Worm (Caenorhabditis elegans) whole organism, L2 larva: ENCODE data around the gene C56A3.6.
A peak's percentile ranks its signal among the peaks of the same experiment; 100 is the strongest.

ENCODE experiments used
- C34F6.9 ChIP-seq: fragments of 150-350 bp; optimal IDR thresholded peaks from 2 replicates; lab custom pipeline; 2014; ENCODE audit warnings: missing biosample characterization, missing genetic modification characterization
- F13H6.1 ChIP-seq: sonication (generic microtip); optimal IDR thresholded peaks from 2 replicates; lab custom pipeline; 2016; ENCODE audit warnings: missing genetic modification characterization, missing compliant biosample characterization
- ZK546.5 ChIP-seq: sonication (generic microtip); optimal IDR thresholded peaks from 2 replicates; lab custom pipeline; 2017; ENCODE audit warnings: missing biosample characterization, missing genetic modification characterization
- alr-1 ChIP-seq: fragments of 150-350 bp; optimal IDR thresholded peaks from 2 replicates; lab custom pipeline; 2014; ENCODE audit warnings: missing biosample characterization, missing genetic modification characterization
- aly-2 ChIP-seq: fragments of 150-350 bp; optimal IDR thresholded peaks from 2 replicates; lab custom pipeline; 2014; ENCODE audit warnings: missing biosample characterization, missing genetic modification characterization
- ama-1 ChIP-seq: fragments of 150-350 bp; optimal IDR thresholded peaks from 2 replicates; lab custom pipeline; 2018; ENCODE audit warnings: inconsistent platforms
- blmp-1 ChIP-seq: sonication (generic microtip); optimal IDR thresholded peaks from 2 replicates; lab custom pipeline; 2017; ENCODE audit warnings: missing genetic modification characterization, mild to moderate bottlenecking, missing compliant biosample characterization, antibody characterized with exemption, moderate library complexity; ENCODE audit not compliant: insufficient read depth
- ceh-82 ChIP-seq: fragments of 150-350 bp; optimal IDR thresholded peaks from 2 replicates; lab custom pipeline; 2014; ENCODE audit warnings: missing biosample characterization, missing genetic modification characterization
- crh-2 ChIP-seq: sonication (generic microtip); optimal IDR thresholded peaks from 2 replicates; lab custom pipeline; 2017; ENCODE audit warnings: missing biosample characterization, missing genetic modification characterization
- dmd-4 ChIP-seq: sonication (generic microtip); optimal IDR thresholded peaks from 2 replicates; lab custom pipeline; 2017; ENCODE audit warnings: missing biosample characterization, missing genetic modification characterization
- egl-27 ChIP-seq: sonication (generic microtip); optimal IDR thresholded peaks from 3 replicates; lab custom pipeline; 2017; ENCODE audit warnings: missing biosample characterization, missing genetic modification reagents, missing genetic modification characterization
- elt-1 ChIP-seq: fragments of 150-350 bp; optimal IDR thresholded peaks from 2 replicates; lab custom pipeline; 2014; ENCODE audit warnings: missing biosample characterization, missing genetic modification characterization
- gmeb-1 ChIP-seq: fragments of 150-350 bp; optimal IDR thresholded peaks from 2 replicates; lab custom pipeline; 2014; ENCODE audit warnings: missing biosample characterization, missing genetic modification characterization
- lin-11 ChIP-seq: fragments of 150-350 bp; sonication (generic microtip); optimal IDR thresholded peaks from 2 replicates; lab custom pipeline; 2014; ENCODE audit warnings: missing biosample characterization, missing genetic modification characterization, inconsistent platforms, mixed read lengths
- lin-13 ChIP-seq: fragments of 150-350 bp; optimal IDR thresholded peaks from 2 replicates; lab custom pipeline; 2014; ENCODE audit warnings: missing biosample characterization, missing genetic modification reagents, missing genetic modification characterization
- lsy-2 ChIP-seq, 2 experiments: fragments of 150-350 bp in 1 of 2; sonication (generic microtip) in 1 of 2; optimal IDR thresholded peaks; 2 replicates each; lab custom pipeline; 2014 to 2017; ENCODE audit warnings: missing biosample characterization in 2 of 2, missing genetic modification characterization in 2 of 2
- mab-5 ChIP-seq: fragments of 150-350 bp; optimal IDR thresholded peaks from 2 replicates; lab custom pipeline; 2014; ENCODE audit warnings: missing biosample characterization, missing genetic modification characterization
- mbf-1 ChIP-seq: sonication (generic microtip); optimal IDR thresholded peaks from 2 replicates; lab custom pipeline; 2017; ENCODE audit warnings: missing biosample characterization, missing genetic modification characterization
- mdl-1 ChIP-seq, 2 experiments: fragments of 150-350 bp in 1 of 2; sonication (generic microtip) in 1 of 2; optimal IDR thresholded peaks; 2 replicates each; lab custom pipeline; 2017; ENCODE audit warnings: missing biosample characterization in 2 of 2, missing genetic modification characterization in 2 of 2
- nhr-129 ChIP-seq: fragments of 150-350 bp; optimal IDR thresholded peaks from 2 replicates; lab custom pipeline; 2014; ENCODE audit warnings: missing biosample characterization, missing genetic modification characterization
- nhr-23 ChIP-seq: fragments of 150-350 bp; optimal IDR thresholded peaks from 2 replicates; lab custom pipeline; 2014; ENCODE audit warnings: missing biosample characterization, missing genetic modification reagents, missing genetic modification characterization
- nhr-237 ChIP-seq: fragments of 150-350 bp; optimal IDR thresholded peaks from 2 replicates; lab custom pipeline; 2014; ENCODE audit warnings: missing biosample characterization, missing genetic modification characterization
- nhr-25 ChIP-seq: fragments of 150-350 bp; sonication (generic microtip); optimal IDR thresholded peaks from 3 replicates; lab custom pipeline; 2014; ENCODE audit warnings: missing biosample characterization, missing genetic modification characterization
- nhr-77 ChIP-seq: fragments of 150-350 bp; optimal IDR thresholded peaks from 2 replicates; lab custom pipeline; 2014; ENCODE audit warnings: missing biosample characterization, missing genetic modification characterization
- peb-1 ChIP-seq: fragments of 150-350 bp; optimal IDR thresholded peaks from 2 replicates; lab custom pipeline; 2014; ENCODE audit warnings: missing biosample characterization, missing genetic modification characterization
- sma-3 ChIP-seq: sonication (generic microtip); optimal IDR thresholded peaks from 2 replicates; lab custom pipeline; 2016; ENCODE audit warnings: missing genetic modification reagents, missing genetic modification characterization, missing compliant biosample characterization
- sma-9 ChIP-seq, 2 experiments: fragments of 150-350 bp in 1 of 2; sonication (generic microtip) in 1 of 2; optimal IDR thresholded peaks; 2 replicates each; lab custom pipeline; 2014 to 2016; ENCODE audit warnings: missing genetic modification characterization in 2 of 2, mild to moderate bottlenecking in 1 of 2, missing biosample characterization in 1 of 2, missing compliant biosample characterization in 1 of 2, missing genetic modification reagents in 1 of 2, moderate library complexity in 1 of 2
- unc-62 ChIP-seq: fragments of 150-350 bp; optimal IDR thresholded peaks from 2 replicates; lab custom pipeline; 2014; ENCODE audit warnings: missing biosample characterization, missing genetic modification reagents, missing genetic modification characterization
- ztf-4 ChIP-seq: fragments of 150-350 bp; optimal IDR thresholded peaks from 2 replicates; lab custom pipeline; 2014; ENCODE audit warnings: missing biosample characterization, missing genetic modification characterization

Gene C56A3.6

DNA sequence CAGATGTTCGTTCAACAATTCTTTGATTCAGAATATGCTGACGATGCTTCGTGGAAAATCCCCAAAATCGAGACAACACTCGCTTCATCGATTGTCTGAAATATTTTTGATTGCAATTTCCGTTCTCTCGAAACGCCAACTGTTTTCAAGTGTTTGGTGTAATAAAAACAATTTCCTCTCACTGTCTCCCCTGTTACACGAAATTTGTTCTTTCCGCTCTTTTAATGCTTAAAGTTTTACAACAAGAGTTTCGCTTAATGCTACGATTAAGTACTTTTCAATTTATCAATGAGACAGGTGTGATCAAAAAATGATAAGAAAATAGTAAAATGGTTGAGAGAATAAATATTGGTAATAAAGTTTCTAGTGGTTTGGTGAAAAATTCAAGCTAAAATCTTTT is at the start of gene C56A3.6:
Gene C56A3.6 (minus strand): TSS at position 101 of the 400 bp plus-strand sequence.
- TF ChIP-seq nhr-237 (tag; lab: Kevin White, UChicago) (no peak), peb-1 (no peak), mdl-1 (tag; optimal IDR thresholded peaks at IDR 0.05; lab: Kevin White, UChicago) (no peak), ceh-82 (tag; lab: Kevin White, UChicago) (no peak), ama-1 (lab: Kevin White, UChicago) (no peak), F13H6.1 (no peak), ZK546.5 (tag; lab: Kevin White, UChicago) (no peak), nhr-23 (tag; lab: Kevin White, UChicago) (no peak), dmd-4 (no peak)

DNA sequence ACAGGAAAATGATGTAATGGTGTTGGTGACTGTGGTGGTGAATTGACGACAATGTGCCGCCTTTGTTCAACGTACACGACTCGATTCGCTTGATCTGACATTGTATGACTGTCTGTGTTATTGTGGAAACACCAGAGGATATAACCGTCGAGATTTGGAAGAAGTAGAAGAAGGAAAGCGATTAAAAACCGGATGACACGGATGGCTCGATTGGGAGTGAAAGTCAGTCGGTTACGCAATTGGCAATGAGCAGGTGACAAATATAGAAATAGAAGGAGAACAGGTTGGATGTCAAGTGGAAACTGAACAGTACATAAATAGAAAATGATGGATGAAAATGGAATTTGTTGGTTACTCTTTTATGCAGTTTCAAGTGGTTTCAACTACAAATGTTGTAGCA is 44.7 kb upstream of the C56A3.6 start, which contains the start of gene rdy-2:
Gene rdy-2 (minus strand): TSS at position 101 of the 400 bp plus-strand sequence.
- no peak for TF ChIP-seq nhr-129 (tag; lab: Kevin White, UChicago)
- TF ChIP-seq ama-1 (lab: Kevin White, UChicago): no peak
- TF ChIP-seq unc-62: no peak
- no peak for TF ChIP-seq gmeb-1 (tag; lab: Kevin White, UChicago)
- TF ChIP-seq lsy-2 (tag; optimal IDR thresholded peaks at IDR 0.05; lab: Kevin White, UChicago): no peak
- no peak for TF ChIP-seq nhr-77 (tag; lab: Kevin White, UChicago)
- no peak for TF ChIP-seq ztf-4 (tag; lab: Kevin White, UChicago)
- no peak for TF ChIP-seq C34F6.9 (tag; lab: Kevin White, UChicago)
- TF ChIP-seq, all 48 proteins: peak for 0

DNA sequence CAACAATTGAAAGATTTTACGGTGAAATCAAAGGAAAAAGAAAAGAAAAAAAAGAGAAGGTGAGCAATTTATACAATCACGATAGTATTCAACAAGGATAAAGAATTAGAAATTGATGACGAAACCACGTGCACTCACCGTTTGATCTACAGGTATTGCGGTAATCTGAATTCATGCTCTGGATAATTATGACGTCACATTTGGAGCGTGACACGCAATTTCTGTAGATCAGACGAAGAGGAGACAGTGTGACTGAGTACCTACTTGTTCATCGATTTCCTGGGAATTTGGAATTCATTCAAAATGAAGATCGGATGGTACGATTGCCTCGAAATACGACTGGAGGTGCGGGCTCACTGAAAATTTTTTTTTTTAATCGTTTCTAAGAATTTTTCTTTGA is 42.2 kb upstream of the C56A3.6 start:
- no peak for TF ChIP-seq sma-9 (GFP tag; optimal IDR thresholded peaks at IDR 0.05; lab: Kevin White, UChicago)
- no peak for TF ChIP-seq sma-9 (tag; optimal IDR thresholded peaks at IDR 0.05; lab: Kevin White, UChicago)
- TF ChIP-seq lin-11 (tag; lab: Kevin White, UChicago): no peak
- no peak for TF ChIP-seq lsy-2 (tag; optimal IDR thresholded peaks at IDR 0.05; lab: Kevin White, UChicago)
- no peak for TF ChIP-seq mab-5
- no peak for TF ChIP-seq blmp-1 (tag; lab: Kevin White, UChicago)
- TF ChIP-seq nhr-23 (tag; lab: Kevin White, UChicago): no peak
- TF ChIP-seq elt-1 (tag; lab: Kevin White, UChicago): no peak
- no peak for TF ChIP-seq mbf-1 (tag; lab: Kevin White, UChicago)
- no peak for TF ChIP-seq crh-2
- no peak for TF ChIP-seq lin-13
- TF ChIP-seq aly-2 (tag; lab: Kevin White, UChicago): no peak
- no peak for TF ChIP-seq mdl-1 (tag; optimal IDR thresholded peaks at IDR 0.05; lab: Kevin White, UChicago)
- no peak for TF ChIP-seq ZK546.5 (tag; lab: Kevin White, UChicago)
- TF ChIP-seq, all 48 proteins: peak for 0

DNA sequence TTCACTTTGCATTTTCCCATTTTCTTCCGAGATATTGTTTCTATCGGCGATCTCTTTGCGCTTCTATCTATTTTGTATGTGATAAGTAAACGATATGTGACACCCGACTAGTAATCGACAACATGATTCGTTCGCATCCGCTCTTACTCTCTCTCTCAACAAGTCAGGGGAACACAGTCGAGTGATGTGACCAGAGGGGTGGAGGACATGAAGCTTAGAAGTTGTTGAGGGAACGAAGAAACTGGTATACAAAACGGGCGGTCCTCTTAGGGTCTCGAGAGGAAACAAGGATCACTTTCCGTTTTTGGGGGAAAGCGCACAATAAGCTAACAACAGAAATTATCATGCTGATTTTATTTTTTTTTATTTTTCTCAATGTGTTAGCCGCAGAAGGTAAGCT is 36.9 kb upstream of the C56A3.6 start, which contains the start of gene F53F4.4:
Gene F53F4.4 (plus strand): TSS at position 301 of the 400 bp plus-strand sequence.
- no peak for TF ChIP-seq egl-27 (tag; lab: Kevin White, UChicago)

DNA sequence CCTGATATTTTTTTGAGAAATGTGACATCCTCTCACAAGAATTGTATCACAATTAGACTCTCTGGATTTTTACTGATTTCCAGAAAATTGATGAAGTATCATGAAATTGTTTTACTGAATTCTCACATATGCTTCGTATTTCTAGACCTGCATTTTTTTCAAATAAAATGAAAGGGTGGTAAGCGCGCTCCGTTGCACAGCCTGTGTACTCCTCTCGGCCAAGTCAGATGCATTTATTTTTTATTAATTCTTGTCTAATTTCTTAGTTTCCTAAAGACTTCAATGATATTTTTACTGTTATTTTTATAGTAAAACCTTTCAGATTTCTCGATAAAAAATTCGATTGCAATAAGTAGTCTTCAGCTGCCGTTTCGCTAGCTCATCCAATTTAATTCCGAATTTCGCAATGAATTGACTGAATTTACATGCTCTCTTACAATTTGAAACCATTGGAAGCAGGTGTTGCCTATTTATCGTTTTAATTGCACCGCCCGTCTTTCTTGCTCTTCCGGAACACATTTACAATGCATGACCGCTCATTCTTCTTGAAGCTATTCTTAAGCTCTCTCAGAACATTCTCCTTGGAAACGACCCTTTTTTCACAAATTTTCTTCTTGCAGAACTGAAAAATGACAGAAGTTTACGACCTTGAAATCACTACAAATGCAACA is 35.4 kb upstream of the C56A3.6 start, which contains the start of gene tbcb-1:
Gene tbcb-1 (plus strand): TSS at position 621 of the 671 bp plus-strand sequence.
- TF ChIP-seq nhr-25 (tag; lab: Kevin White, UChicago): peak; percentile 35
- no peak for TF ChIP-seq alr-1 (tag; lab: Kevin White, UChicago)
- TF ChIP-seq sma-9 (GFP tag; optimal IDR thresholded peaks at IDR 0.05; lab: Kevin White, UChicago): peak; percentile 31
- TF ChIP-seq sma-9 (tag; optimal IDR thresholded peaks at IDR 0.05; lab: Kevin White, UChicago): no peak
- peak; percentile 35 for TF ChIP-seq gmeb-1 (tag; lab: Kevin White, UChicago)
- TF ChIP-seq ZK546.5 (tag; lab: Kevin White, UChicago): no peak
- TF ChIP-seq sma-3 (GFP tag; lab: Kevin White, UChicago): peak; percentile 8
- peak in 1 of 2 experiments; percentile 55 for TF ChIP-seq lsy-2 (tag; optimal IDR thresholded peaks at IDR 0.05; lab: Kevin White, UChicago)
- peak; percentile 49 for TF ChIP-seq C34F6.9 (tag; lab: Kevin White, UChicago)
- TF ChIP-seq, all 48 proteins: peak for 6
